Worm (Caenorhabditis elegans) whole organism, midembryonic: ENCODE measurements around the gene str-94.

Experiments
- T22C8.4 ChIP-seq: fragments of 200-800 bp; sonication (Bioruptor generic); IDR thresholded peaks from 2 replicates; pipeline ENCODE4 v1.3.6; 2022; ENCODE audit warnings: missing genetic modification characterization, missing compliant biosample characterization
- flt-1 ChIP-seq: fragments of 200-800 bp; sonication (Bioruptor generic); IDR thresholded peaks from 2 replicates; pipeline ENCODE4 v1.3.6; 2022; ENCODE audit warnings: missing genetic modification characterization, missing compliant biosample characterization
- med-1 ChIP-seq: sonication (generic microtip); optimal IDR thresholded peaks from 2 replicates; lab custom pipeline; 2017; ENCODE audit warnings: missing genetic modification characterization, mild to moderate bottlenecking, missing compliant biosample characterization, antibody characterized with exemption, missing genetic modification reagents; ENCODE audit not compliant: insufficient read depth
- ztf-29 ChIP-seq: fragments of 200-800 bp; sonication (Bioruptor generic); IDR thresholded peaks from 2 replicates; pipeline ENCODE4 v1.3.6; 2022; ENCODE audit warnings: missing genetic modification reagents, missing genetic modification characterization, missing compliant biosample characterization

DNA sequence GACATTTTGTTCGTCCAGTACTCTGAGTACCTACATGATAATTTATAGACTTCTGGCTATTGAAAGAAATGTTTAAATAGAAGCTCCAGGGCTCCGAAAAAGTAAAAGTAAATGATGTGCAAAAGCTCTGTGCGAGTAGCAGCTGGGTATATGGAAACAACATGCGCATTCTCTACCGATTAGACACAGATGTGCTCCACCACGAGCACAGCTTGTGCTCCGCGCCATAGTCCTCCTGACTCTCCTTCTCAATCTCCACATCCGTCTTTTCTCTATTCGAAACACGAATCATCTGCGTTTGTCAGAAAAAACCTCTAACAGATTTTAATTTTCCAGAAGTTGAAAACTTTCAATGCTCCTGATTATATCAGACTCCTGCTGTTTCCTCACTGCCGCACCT lies 34.3 kb upstream of the str-94 start:
- TF ChIP-seq med-1 (GFP tag; lab: Kevin White, UChicago) (no peak), flt-1 (GFP tag; lab: Robert Waterston, UW) (no peak), T22C8.4 (GFP tag; lab: Robert Waterston, UW) (no peak), ztf-29 (no peak)
